Fruit fly (Drosophila melanogaster): Measurements from ENCODE around the gene CG7148.

The CG7148 gene

dm6 chr3L:21879344-21879743, 47.3 kb upstream of the CG7148 start (continued):
- TF ChIP-seq CG15514 (GFP tag; optimal IDR thresholded peaks at IDR 0.05) (no peak), ftz-f1 (GFP tag; optimal IDR thresholded peaks at IDR 0.05) (peak; percentile 59), Max (GFP tag; optimal IDR thresholded peaks at IDR 0.05) (no peak), ato (GFP tag; IDR thresholded peaks at IDR 0.05; ENCODE audit: partially characterized antibody) (peak; percentile 85; the same call in 1 of the 2 replicates), Mad (GFP tag; optimal IDR thresholded peaks at IDR 0.05) (no peak), gfzf (GFP tag; optimal IDR thresholded peaks at IDR 0.05) (peak; percentile 87), oc (tag; optimal IDR thresholded peaks at IDR 0.05) (no peak), CG17328 (GFP tag; IDR thresholded peaks at IDR 0.05) (peak; percentile 54), org-1 (GFP tag; optimal IDR thresholded peaks at IDR 0.05) (no peak), zf30C (GFP tag; optimal IDR thresholded peaks at IDR 0.05) (peak; percentile 22), chn (GFP tag; optimal IDR thresholded peaks at IDR 0.05) (peak; percentile 85), az2 (GFP tag; optimal IDR thresholded peaks at IDR 0.05) (no peak), CG17359 (tag; optimal IDR thresholded peaks at IDR 0.05) (no peak), al (GFP tag; IDR thresholded peaks at IDR 0.05) (no peak), trem (tag; optimal IDR thresholded peaks at IDR 0.05) (peak; percentile 44), ci (GFP tag; IDR thresholded peaks at IDR 0.05) (peak; percentile 74), CG1024 (GFP tag; IDR thresholded peaks at IDR 0.05) (no peak; the same call in 1 of the 2 replicates), CG6175 (GFP tag; IDR thresholded peaks at IDR 0.05) (no peak), sens (GFP tag) (peak; percentile 90), jumu (GFP tag; optimal IDR thresholded peaks at IDR 0.05) (peak; percentile 9), Drgx (GFP tag; IDR thresholded peaks at IDR 0.05) (peak; percentile 56), CG12071 (GFP tag; optimal IDR thresholded peaks at IDR 0.05) (peak; percentile 58), CG11456 (GFP tag; IDR thresholded peaks at IDR 0.05) (no peak), lilli (GFP tag; optimal IDR thresholded peaks at IDR 0.05) (peak; percentile 8), CG8388 (GFP tag; optimal IDR thresholded peaks at IDR 0.05) (no peak), Bteb2 (GFP tag; optimal IDR thresholded peaks at IDR 0.05) (no peak), insv (GFP tag; optimal IDR thresholded peaks at IDR 0.05) (peak in 1 of 2 experiments; percentile 85), nerfin-2 (GFP tag; IDR thresholded peaks at IDR 0.05; ENCODE audit: partially characterized antibody) (peak; percentile 71), CrebB (tag; optimal IDR thresholded peaks at IDR 0.05) (peak; percentile 28), CG3281 (GFP tag; optimal IDR thresholded peaks at IDR 0.05) (peak; percentile 36), klu (GFP tag; IDR thresholded peaks at IDR 0.05) (no peak), Oaz (GFP tag; IDR thresholded peaks at IDR 0.05) (no peak), CG12299 (tag; optimal IDR thresholded peaks at IDR 0.05) (no peak), CG34422 (GFP tag; IDR thresholded peaks at IDR 0.05) (peak; percentile 62; the same call in 1 of the 3 replicates), CG9609 (GFP tag; optimal IDR thresholded peaks at IDR 0.05) (no peak), ap (GFP tag; IDR thresholded peaks at IDR 0.05) (no peak), cg (GFP tag; optimal IDR thresholded peaks at IDR 0.05) (peak; percentile 47), H15 (GFP tag; IDR thresholded peaks at IDR 0.05) (0 out of 3 replicates have a peak, but pooled peaks have one; percentile 43), CG9727 (GFP tag; optimal IDR thresholded peaks at IDR 0.05) (peak; percentile 25), Poxn (GFP tag; IDR thresholded peaks at IDR 0.05) (no peak), CG12155 (GFP tag; optimal IDR thresholded peaks at IDR 0.05) (no peak), CG16779 (GFP tag; IDR thresholded peaks at IDR 0.05) (no peak), Fer1 (GFP tag; optimal IDR thresholded peaks at IDR 0.05) (peak; percentile 52), CG6813 (GFP tag; optimal IDR thresholded peaks at IDR 0.05) (peak; percentile 54), CG9797 (GFP tag; optimal IDR thresholded peaks at IDR 0.05) (peak; percentile 84), pzg (GFP tag; optimal IDR thresholded peaks at IDR 0.05) (peak; percentile 68), Stat92E (GFP tag; optimal IDR thresholded peaks at IDR 0.05) (peak in 1 of 3 experiments; percentile 67), CG4360 (GFP tag; IDR thresholded peaks at IDR 0.05) (peak; percentile 27; the same call in 1 of the 2 replicates), CG6791 (GFP tag; IDR thresholded peaks at IDR 0.05; ENCODE audit: partially characterized antibody) (peak; percentile 89; the same call in 2 of the 3 replicates), CG4424 (GFP tag; optimal IDR thresholded peaks at IDR 0.05) (no peak), CG8281 (tag; optimal IDR thresholded peaks at IDR 0.05) (no peak)
